Fruit fly (Drosophila melanogaster) whole organism, wandering third instar larva: ENCODE measurements around the gene CG1647.
A peak's percentile ranks its signal among the peaks of the same experiment; 100 is the strongest.

Experiments used
- CG32264 ChIP-seq: fragments of 200-800 bp; sonication (Bioruptor generic); optimal IDR thresholded peaks from 2 replicates; lab custom pipeline; 2016; ENCODE audit warnings: missing biosample characterization, missing genetic modification characterization
- CG9705 ChIP-seq: fragments of 200-800 bp; sonication (Bioruptor generic); optimal IDR thresholded peaks from 2 replicates; lab custom pipeline; 2018; ENCODE audit warnings: missing biosample characterization, mild to moderate bottlenecking, missing genetic modification characterization
- CrebA ChIP-seq: fragments of 200-800 bp; sonication (Bioruptor generic); optimal IDR thresholded peaks from 2 replicates; lab custom pipeline; 2016; ENCODE audit warnings: missing biosample characterization, mild to moderate bottlenecking, missing genetic modification characterization, borderline replicate concordance
- Dif ChIP-seq: fragments of 200-275, 200-300 bp; sonication (Bioruptor generic); optimal IDR thresholded peaks from 2 replicates; lab custom pipeline; 2018; ENCODE audit warnings: missing biosample characterization, missing genetic modification characterization; ENCODE audit not compliant: partially characterized antibody
- GATAd ChIP-seq: sonication (Bioruptor generic); optimal IDR thresholded peaks from 2 replicates; lab custom pipeline; 2016; ENCODE audit warnings: missing biosample characterization, missing genetic modification characterization
- HLH106 ChIP-seq: fragments of 200-800 bp; optimal IDR thresholded peaks from 3 replicates; lab custom pipeline; 2019; ENCODE audit warnings: missing biosample characterization, mild to moderate bottlenecking, missing genetic modification characterization, moderate library complexity
- Hnf4 ChIP-seq: fragments of 200-800 bp; sonication (Bioruptor generic); optimal IDR thresholded peaks from 2 replicates; lab custom pipeline; 2016; ENCODE audit warnings: missing biosample characterization, mild to moderate bottlenecking, missing genetic modification characterization
- Hr78 ChIP-seq: fragments of >200 bp; optimal IDR thresholded peaks from 2 replicates; lab custom pipeline; 2017; ENCODE audit warnings: missing biosample characterization, missing genetic modification characterization
- Hr83 ChIP-seq: fragments of 200-300 bp; sonication (Bioruptor generic); optimal IDR thresholded peaks from 2 replicates; lab custom pipeline; 2016; ENCODE audit warnings: missing biosample characterization, mild to moderate bottlenecking, missing genetic modification characterization, moderate library complexity; ENCODE audit not compliant: poor library complexity, severe bottlenecking
- Mio ChIP-seq: sonication (Bioruptor generic); optimal IDR thresholded peaks from 2 replicates; lab custom pipeline; 2016; ENCODE audit warnings: missing biosample characterization, missing genetic modification characterization
- Myc ChIP-seq: fragments of >200 bp; optimal IDR thresholded peaks from 2 replicates; lab custom pipeline; 2017
- N ChIP-seq: fragments of >200 bp; optimal IDR thresholded peaks from 2 replicates; lab custom pipeline; 2018; ENCODE audit warnings: missing biosample characterization, missing external identifiers, missing genetic modification characterization
- OdsH ChIP-seq: fragments of 200-800 bp; sonication (Bioruptor generic); optimal IDR thresholded peaks from 2 replicates; lab custom pipeline; 2016; ENCODE audit warnings: missing biosample characterization, mild to moderate bottlenecking, missing genetic modification characterization
- Rel ChIP-seq, 2 experiments: fragments of 200-800 bp; sonication (Bioruptor generic) in 1 of 2; optimal IDR thresholded peaks; 2 replicates in 1 of 2; 3 replicates in 1 of 2; lab custom pipeline; 2016 to 2019; ENCODE audit warnings: mild to moderate bottlenecking in 2 of 2, missing biosample characterization in 2 of 2, missing genetic modification characterization in 2 of 2, moderate library complexity in 1 of 2
- Sp1 ChIP-seq: fragments of 200-800 bp; sonication (Bioruptor generic); optimal IDR thresholded peaks from 3 replicates; lab custom pipeline; 2019; ENCODE audit warnings: missing biosample characterization, mild to moderate bottlenecking, missing genetic modification characterization, moderate library complexity
- Vsx2 ChIP-seq: fragments of 200-300, 225-300 bp; sonication (Bioruptor generic); optimal IDR thresholded peaks from 2 replicates; lab custom pipeline; 2018; ENCODE audit warnings: missing biosample characterization, missing genetic modification characterization; ENCODE audit not compliant: partially characterized antibody
- br ChIP-seq: fragments of 200-800 bp; sonication (Bioruptor generic); optimal IDR thresholded peaks from 2 replicates; lab custom pipeline; 2016; ENCODE audit warnings: missing biosample characterization, missing genetic modification characterization
- brk ChIP-seq: fragments of 200-800 bp; sonication (Bioruptor generic); optimal IDR thresholded peaks from 2 replicates; lab custom pipeline; 2016; ENCODE audit warnings: missing biosample characterization, mild to moderate bottlenecking, missing genetic modification characterization
- dl ChIP-seq, 2 experiments: fragments of 175-275, 200-275 bp in 1 of 2; fragments of 200-275 bp in 1 of 2; sonication (Bioruptor generic); optimal IDR thresholded peaks; lab custom pipeline; 2018; ENCODE audit warnings: mild to moderate bottlenecking in 2 of 2, missing biosample characterization in 2 of 2, missing genetic modification characterization in 2 of 2, moderate library complexity in 2 of 2; ENCODE audit not compliant: partially characterized antibody in 2 of 2, insufficient read depth in 1 of 2
- dmrt93B ChIP-seq: fragments of 200-800 bp; sonication (Bioruptor generic); optimal IDR thresholded peaks from 2 replicates; lab custom pipeline; 2018; ENCODE audit warnings: missing biosample characterization, mild to moderate bottlenecking, missing genetic modification characterization
- ey ChIP-seq: fragments of 200-800 bp; sonication (Bioruptor generic); optimal IDR thresholded peaks from 2 replicates; lab custom pipeline; 2016; ENCODE audit warnings: missing biosample characterization, missing genetic modification characterization
- foxo ChIP-seq, 2 experiments: fragments of 200-800 bp; sonication (Bioruptor generic); optimal IDR thresholded peaks; 2 replicates in 1 of 2; 3 replicates in 1 of 2; lab custom pipeline; 2016 to 2017; ENCODE audit warnings: missing biosample characterization in 2 of 2, missing genetic modification characterization in 2 of 2
- fru ChIP-seq: fragments of 200-800 bp; sonication (Bioruptor generic); optimal IDR thresholded peaks from 3 replicates; lab custom pipeline; 2016; ENCODE audit warnings: missing biosample characterization, mild to moderate bottlenecking, missing genetic modification characterization
- h ChIP-seq: fragments of 200-800 bp; sonication (Bioruptor generic); optimal IDR thresholded peaks from 3 replicates; lab custom pipeline; 2016; ENCODE audit warnings: missing biosample characterization, mild to moderate bottlenecking, missing genetic modification characterization
- jim ChIP-seq: fragments of 175-275, 200-325 bp; sonication (Bioruptor generic); optimal IDR thresholded peaks from 2 replicates; lab custom pipeline; 2016; ENCODE audit warnings: missing biosample characterization, mild to moderate bottlenecking, missing genetic modification characterization
- lola ChIP-seq: fragments of >200 bp; optimal IDR thresholded peaks from 2 replicates; lab custom pipeline; 2017; ENCODE audit warnings: missing biosample characterization, missing genetic modification characterization
- psq ChIP-seq: fragments of 200-800 bp; sonication (Bioruptor generic); optimal IDR thresholded peaks from 3 replicates; lab custom pipeline; 2017; ENCODE audit warnings: missing biosample characterization, mild to moderate bottlenecking, missing genetic modification characterization, moderate library complexity
- tai ChIP-seq: sonication (Bioruptor generic); optimal IDR thresholded peaks from 2 replicates; lab custom pipeline; 2016; ENCODE audit warnings: missing biosample characterization, missing genetic modification characterization
- usp ChIP-seq: fragments of >200 bp; optimal IDR thresholded peaks from 2 replicates; lab custom pipeline; 2017; ENCODE audit warnings: missing biosample characterization, missing genetic modification characterization
- woc ChIP-seq: sonication (Bioruptor generic); optimal IDR thresholded peaks from 2 replicates; lab custom pipeline; 2016; ENCODE audit warnings: missing biosample characterization, mild to moderate bottlenecking, missing genetic modification characterization

CG1647 gene

dm6 chr3R:28848693-28849470 lies 28.9 kb downstream of the CG1647 start:
- TF ChIP-seq usp (GFP tag; lab: Kevin White, UChicago) (no peak), psq (GFP tag; lab: Kevin White, UChicago) (no peak), Vsx2 (GFP tag; lab: Kevin White, UChicago) (no peak), Myc (lab: Kevin White, UChicago) (no peak), woc (GFP tag; lab: Kevin White, UChicago) (no peak), dmrt93B (GFP tag; lab: Kevin White, UChicago) (no peak), CG32264 (GFP tag; lab: Kevin White, UChicago) (no peak)

- TF ChIP-seq brk (GFP tag; lab: Kevin White, UChicago) (no peak), CrebA (no peak), tai (GFP tag; lab: Kevin White, UChicago) (no peak), Hnf4 (GFP tag; lab: Kevin White, UChicago) (no peak), CG9705 (GFP tag; lab: Kevin White, UChicago) (no peak), Rel (GFP tag; optimal IDR thresholded peaks at IDR 0.05; lab: Kevin White, UChicago) (no peak), Rel (tag; optimal IDR thresholded peaks at IDR 0.05; lab: Kevin White, UChicago) (no peak), jim (GFP tag; lab: Kevin White, UChicago) (no peak), OdsH (GFP tag; lab: Kevin White, UChicago) (no peak), h (no peak), Dif (GFP tag; lab: Kevin White, UChicago) (no peak), dmrt93B (GFP tag; lab: Kevin White, UChicago) (no peak), dl (GFP tag; optimal IDR thresholded peaks at IDR 0.05; lab: Kevin White, UChicago; ENCODE audit: insufficient read depth in 1 of 2, partially characterized antibody in 2 of 2) (no peak), Hr78 (GFP tag; lab: Kevin White, UChicago) (no peak), Vsx2 (GFP tag; lab: Kevin White, UChicago) (no peak)
Measured at dm6 chr3R:28850662-28851257, 30.7 kb downstream of the CG1647 start.

dm6 chr3R:28851530-28851929 lies 31.5 kb downstream of the CG1647 start:
- TF ChIP-seq Vsx2 (GFP tag; lab: Kevin White, UChicago) (peak; percentile 31), Mio (GFP tag; lab: Kevin White, UChicago) (no peak)
- TF ChIP-seq, all 38 proteins: peak for 1

DNA sequence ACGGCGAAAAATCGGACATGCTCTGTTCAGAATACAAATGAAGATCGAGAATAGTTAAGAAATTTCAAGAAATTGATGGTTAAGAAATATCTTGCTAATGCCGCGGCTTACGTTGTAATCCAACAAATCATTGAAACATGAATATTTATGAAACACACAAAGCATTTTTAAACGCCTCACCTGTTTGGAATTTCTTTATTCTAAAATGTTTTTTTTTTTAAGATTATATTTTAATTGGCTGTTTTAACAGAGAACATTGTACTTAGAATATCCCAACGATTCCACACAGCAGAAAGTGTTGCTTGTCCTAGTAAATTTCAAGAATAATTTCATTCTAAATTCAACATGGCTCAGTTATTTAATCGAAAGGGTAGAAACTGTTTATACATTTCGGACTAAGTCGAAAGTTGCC lies 32.0 kb downstream of the CG1647 start:
- TF ChIP-seq lola (no peak), Hr78 (GFP tag; lab: Kevin White, UChicago) (no peak), fru (GFP tag; lab: Kevin White, UChicago) (peak; percentile 6), OdsH (GFP tag; lab: Kevin White, UChicago) (no peak), tai (GFP tag; lab: Kevin White, UChicago) (no peak), psq (GFP tag; lab: Kevin White, UChicago) (peak; percentile 11), Hr83 (no peak), ey (GFP tag; lab: Kevin White, UChicago) (peak; percentile 11), Rel (GFP tag; optimal IDR thresholded peaks at IDR 0.05; lab: Kevin White, UChicago) (no peak), Rel (tag; optimal IDR thresholded peaks at IDR 0.05; lab: Kevin White, UChicago) (no peak), CG9705 (GFP tag; lab: Kevin White, UChicago) (no peak), dl (GFP tag; optimal IDR thresholded peaks at IDR 0.05; lab: Kevin White, UChicago; ENCODE audit: insufficient read depth in 1 of 2, partially characterized antibody in 2 of 2) (no peak), jim (GFP tag; lab: Kevin White, UChicago) (no peak), Sp1 (no peak), foxo (GFP tag; optimal IDR thresholded peaks at IDR 0.05; lab: Kevin White, UChicago) (peak in 1 of 2 experiments; percentile 31)

- TF ChIP-seq br (GFP tag; lab: Kevin White, UChicago) (no peak), N (no peak), Rel (GFP tag; optimal IDR thresholded peaks at IDR 0.05; lab: Kevin White, UChicago) (no peak), Rel (tag; optimal IDR thresholded peaks at IDR 0.05; lab: Kevin White, UChicago) (no peak), Hr78 (GFP tag; lab: Kevin White, UChicago) (no peak), ey (GFP tag; lab: Kevin White, UChicago) (no peak), OdsH (GFP tag; lab: Kevin White, UChicago) (no peak), CrebA (no peak), HLH106 (tag; lab: Kevin White, UChicago) (no peak), Mio (GFP tag; lab: Kevin White, UChicago) (no peak), Myc (lab: Kevin White, UChicago) (no peak), fru (GFP tag; lab: Kevin White, UChicago) (no peak), usp (GFP tag; lab: Kevin White, UChicago) (no peak), dl (GFP tag; optimal IDR thresholded peaks at IDR 0.05; lab: Kevin White, UChicago; ENCODE audit: insufficient read depth in 1 of 2, partially characterized antibody in 2 of 2) (no peak), brk (GFP tag; lab: Kevin White, UChicago) (no peak), GATAd (GFP tag; lab: Kevin White, UChicago) (no peak), psq (GFP tag; lab: Kevin White, UChicago) (no peak), jim (GFP tag; lab: Kevin White, UChicago) (no peak)
Measured at dm6 chr3R:28856140-28856539, 36.1 kb downstream of the CG1647 start.
